Worm (Caenorhabditis elegans) whole organism, L1 larva: ENCODE results near the gene pab-2.

Experiments used
- ceh-82 ChIP-seq, 3 experiments: fragments of 150-350 bp in 1 of 3; sonication (generic microtip) in 2 of 3; optimal IDR thresholded peaks; 2 replicates each; lab custom pipeline; 2014 to 2017; ENCODE audit warnings: missing biosample characterization in 3 of 3, missing genetic modification characterization in 3 of 3
- elt-3 ChIP-seq, 6 experiments: fragments of 150-350 bp in 1 of 6; sonication (generic microtip); optimal IDR thresholded peaks; 2 replicates each; lab custom pipeline; 2017 to 2018; ENCODE audit warnings: missing biosample characterization in 6 of 6, missing genetic modification characterization in 6 of 6, inconsistent platforms in 1 of 6
- lin-15B ChIP-seq: fragments of 150-350 bp; sonication (generic microtip); optimal IDR thresholded peaks from 3 replicates; lab custom pipeline; 2014; ENCODE audit warnings: missing biosample characterization, missing genetic modification characterization
- mab-9 ChIP-seq: fragments of 200-800 bp; sonication (Bioruptor generic); IDR thresholded peaks from 2 replicates; pipeline ENCODE4 v1.3.6; 2022; ENCODE audit warnings: missing genetic modification reagents, missing genetic modification characterization, missing compliant biosample characterization
- pqm-1 ChIP-seq: sonication (generic microtip); optimal IDR thresholded peaks from 3 replicates; lab custom pipeline; 2017; ENCODE audit warnings: missing biosample characterization, missing genetic modification characterization
- skn-1 ChIP-seq: fragments of 150-350 bp; optimal IDR thresholded peaks from 2 replicates; lab custom pipeline; 2014; ENCODE audit warnings: missing biosample characterization, missing genetic modification characterization

- TF ChIP-seq mab-9 (no peak), pqm-1 (tag; lab: Kevin White, UChicago) (no peak), skn-1 (tag; lab: Kevin White, UChicago) (no peak), lin-15B (tag; lab: Kevin White, UChicago) (peak; percentile 9), ceh-82 (tag; optimal IDR thresholded peaks at IDR 0.05; lab: Kevin White, UChicago) (peak in 2 of 3 experiments; percentile 54 to 75), elt-3 (tag; optimal IDR thresholded peaks at IDR 0.05; lab: Kevin White, UChicago) (no peak)
These were observed 24.9 kb downstream of the pab-2 start for ce11 chrX:13502282-13502681.
